Worm (Caenorhabditis elegans) whole organism, L3 larva: ENCODE measurements around the gene rpoa-12.

Experiments
- R02D3.7 ChIP-seq: fragments of 150-350 bp; optimal IDR thresholded peaks from 2 replicates; lab custom pipeline; 2014; ENCODE audit warnings: missing biosample characterization, missing genetic modification characterization
- ZK546.5 ChIP-seq: sonication (generic microtip); optimal IDR thresholded peaks from 2 replicates; lab custom pipeline; 2017; ENCODE audit warnings: missing biosample characterization, missing genetic modification characterization
- aly-2 ChIP-seq: fragments of 150-350 bp; optimal IDR thresholded peaks from 2 replicates; lab custom pipeline; 2014; ENCODE audit warnings: missing biosample characterization, missing genetic modification characterization
- ama-1 ChIP-seq: fragments of 150-350 bp; optimal IDR thresholded peaks from 2 replicates; lab custom pipeline; 2018
- ceh-16 ChIP-seq: sonication (generic microtip); optimal IDR thresholded peaks from 2 replicates; lab custom pipeline; 2017; ENCODE audit warnings: missing biosample characterization, missing genetic modification characterization
- ceh-82 ChIP-seq: fragments of 150-350 bp; optimal IDR thresholded peaks from 2 replicates; lab custom pipeline; 2014; ENCODE audit warnings: missing biosample characterization, missing genetic modification characterization
- ceh-9 ChIP-seq: sonication (generic microtip); optimal IDR thresholded peaks from 2 replicates; lab custom pipeline; 2018; ENCODE audit warnings: missing biosample characterization, missing genetic modification characterization
- daf-12 ChIP-seq: fragments of 150-350 bp; optimal IDR thresholded peaks from 2 replicates; lab custom pipeline; 2014; ENCODE audit warnings: missing biosample characterization, missing genetic modification reagents, missing genetic modification characterization
- egl-27 ChIP-seq: sonication (generic microtip); optimal IDR thresholded peaks from 4 replicates; lab custom pipeline; 2017; ENCODE audit warnings: missing biosample characterization, missing genetic modification reagents, missing genetic modification characterization
- egl-5 ChIP-seq: fragments of 150-350 bp; optimal IDR thresholded peaks from 2 replicates; lab custom pipeline; 2017; ENCODE audit warnings: missing biosample characterization, missing genetic modification reagents, missing genetic modification characterization, inconsistent platforms
- elt-3 ChIP-seq, 3 experiments: fragments of 150-350 bp in 1 of 3; sonication (generic microtip) in 2 of 3; optimal IDR thresholded peaks; 2 replicates in 2 of 3; 4 replicates in 1 of 3; lab custom pipeline; 2014 to 2017; ENCODE audit warnings: missing biosample characterization in 3 of 3, missing genetic modification characterization in 3 of 3
- eor-1 ChIP-seq, 2 experiments: fragments of 150-350 bp; optimal IDR thresholded peaks; 2 replicates each; lab custom pipeline; 2014 to 2018; ENCODE audit warnings: missing biosample characterization in 2 of 2, missing genetic modification characterization in 2 of 2
- fkh-10 ChIP-seq: sonication (generic microtip); optimal IDR thresholded peaks from 2 replicates; lab custom pipeline; 2017; ENCODE audit warnings: missing biosample characterization, missing genetic modification reagents, missing genetic modification characterization
- hmg-11 ChIP-seq: sonication (generic microtip); optimal IDR thresholded peaks from 2 replicates; lab custom pipeline; 2016; ENCODE audit warnings: missing genetic modification characterization, missing compliant biosample characterization
- lin-15B ChIP-seq: fragments of 150-350 bp; optimal IDR thresholded peaks from 2 replicates; lab custom pipeline; 2014; ENCODE audit warnings: missing biosample characterization, missing genetic modification characterization
- mml-1 ChIP-seq: fragments of 150-350 bp; sonication (generic microtip); optimal IDR thresholded peaks from 3 replicates; lab custom pipeline; 2014; ENCODE audit warnings: missing biosample characterization, missing genetic modification characterization
- nhr-11 ChIP-seq: fragments of 150-350 bp; optimal IDR thresholded peaks from 2 replicates; lab custom pipeline; 2014; ENCODE audit warnings: missing biosample characterization, missing genetic modification characterization
- nhr-12 ChIP-seq: fragments of 150-350 bp; optimal IDR thresholded peaks from 2 replicates; lab custom pipeline; 2014; ENCODE audit warnings: missing biosample characterization, missing genetic modification characterization
- nhr-23 ChIP-seq: fragments of 150-350 bp; optimal IDR thresholded peaks from 2 replicates; lab custom pipeline; 2014; ENCODE audit warnings: missing biosample characterization, missing genetic modification reagents, missing genetic modification characterization
- nhr-25 ChIP-seq: sonication (generic microtip); optimal IDR thresholded peaks from 2 replicates; lab custom pipeline; 2017; ENCODE audit warnings: missing biosample characterization, missing genetic modification characterization
- nhr-67 ChIP-seq: fragments of 150-350 bp; optimal IDR thresholded peaks from 2 replicates; lab custom pipeline; 2014; ENCODE audit warnings: missing biosample characterization, missing genetic modification characterization
- nhr-76 ChIP-seq: fragments of 150-350 bp; sonication (generic microtip); optimal IDR thresholded peaks from 5 replicates; lab custom pipeline; 2014; ENCODE audit warnings: missing biosample characterization, missing genetic modification characterization
- pha-4 ChIP-seq: fragments of 150-350 bp; optimal IDR thresholded peaks from 2 replicates; lab custom pipeline; 2014; ENCODE audit warnings: missing biosample characterization, missing genetic modification reagents, missing genetic modification characterization
- skn-1 ChIP-seq: fragments of 150-350 bp; optimal IDR thresholded peaks from 2 replicates; lab custom pipeline; 2014; ENCODE audit warnings: missing biosample characterization, missing genetic modification characterization
- tbx-2 ChIP-seq: sonication (generic microtip); optimal IDR thresholded peaks from 2 replicates; lab custom pipeline; 2016; ENCODE audit warnings: mild to moderate bottlenecking, missing genetic modification characterization, missing compliant biosample characterization
- unc-39 ChIP-seq: sonication (generic microtip); optimal IDR thresholded peaks from 4 replicates; lab custom pipeline; 2017; ENCODE audit warnings: missing biosample characterization, missing genetic modification characterization
- unc-62 ChIP-seq: fragments of 150-350 bp; sonication (generic microtip); optimal IDR thresholded peaks from 4 replicates; lab custom pipeline; 2014; ENCODE audit warnings: missing biosample characterization, missing genetic modification reagents, missing genetic modification characterization
- zag-1 ChIP-seq: fragments of 150-350 bp; optimal IDR thresholded peaks from 2 replicates; lab custom pipeline; 2014; ENCODE audit warnings: missing biosample characterization, missing genetic modification characterization
- ztf-11 ChIP-seq: fragments of 150-350 bp; optimal IDR thresholded peaks from 2 replicates; lab custom pipeline; 2014; ENCODE audit warnings: missing biosample characterization, missing genetic modification characterization
- ztf-4 ChIP-seq: fragments of 150-350 bp; optimal IDR thresholded peaks from 2 replicates; lab custom pipeline; 2014; ENCODE audit warnings: missing biosample characterization, missing genetic modification characterization

The rpoa-12 gene

DNA sequence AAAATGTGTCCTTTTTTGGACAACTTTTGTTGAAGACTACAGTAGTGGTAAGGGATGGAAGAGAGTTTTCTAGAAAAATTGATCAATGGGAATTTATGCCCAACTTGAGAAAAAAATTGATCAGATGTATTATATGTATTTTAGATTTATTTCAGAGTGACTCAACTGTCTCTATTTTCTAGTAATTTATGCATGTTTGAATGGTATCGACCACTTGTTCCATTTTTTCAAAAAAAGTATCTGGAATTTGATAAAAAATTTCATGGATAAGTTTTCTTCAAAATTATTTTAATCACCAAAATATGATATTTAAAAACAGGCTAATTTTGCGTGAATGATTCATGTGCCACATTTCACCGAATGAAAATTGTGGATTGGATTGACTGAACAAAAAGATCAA lies 31.3 kb downstream of the rpoa-12 start, which contains the start of gene C15H11.10:
TSS of gene C15H11.10 (plus strand) at position 301 of the 400 bp plus-strand sequence.
- TF ChIP-seq fkh-10 (GFP tag; lab: Kevin White, UChicago) (no peak), pha-4 (tag; lab: Kevin White, UChicago) (no peak), nhr-23 (tag; lab: Kevin White, UChicago) (no peak), hmg-11 (tag; lab: Kevin White, UChicago) (no peak), R02D3.7 (tag; lab: Kevin White, UChicago) (no peak), nhr-25 (tag; lab: Kevin White, UChicago) (no peak), ztf-4 (tag; lab: Kevin White, UChicago) (no peak), eor-1 (tag; optimal IDR thresholded peaks at IDR 0.05; lab: Kevin White, UChicago) (no peak), unc-62 (no peak), nhr-11 (no peak), ztf-11 (tag; lab: Kevin White, UChicago) (no peak), elt-3 (tag; optimal IDR thresholded peaks at IDR 0.05; lab: Kevin White, UChicago) (no peak), zag-1 (tag; lab: Kevin White, UChicago) (no peak), tbx-2 (tag; lab: Kevin White, UChicago) (no peak), lin-15B (tag; lab: Kevin White, UChicago) (no peak), mml-1 (tag; lab: Kevin White, UChicago) (no peak)
- TF ChIP-seq, all 47 proteins: peak for 0

DNA sequence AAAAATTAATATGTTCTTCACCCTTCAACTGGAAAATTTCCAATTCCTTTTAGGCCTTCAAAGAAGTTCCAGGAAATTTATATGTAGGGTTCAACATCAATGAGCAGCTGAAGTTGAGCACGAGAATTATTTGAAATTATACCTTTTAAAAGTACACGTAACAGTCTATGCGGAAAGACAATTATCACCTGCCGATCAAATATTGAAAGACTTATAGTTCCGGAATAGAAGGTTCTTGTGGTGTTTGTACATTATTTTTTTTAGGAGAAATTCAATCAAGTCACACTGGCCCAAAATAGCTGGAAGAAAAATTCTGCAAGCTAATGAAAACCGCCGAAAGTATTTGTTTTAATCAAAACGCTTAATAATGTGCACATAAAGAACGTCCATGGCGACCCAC lies 42.9 kb downstream of the rpoa-12 start:
- no peak for TF ChIP-seq ztf-4 (tag; lab: Kevin White, UChicago)
- TF ChIP-seq elt-3 (tag; optimal IDR thresholded peaks at IDR 0.05; lab: Kevin White, UChicago) = no peak
- TF ChIP-seq, all 47 proteins: peak for 0

DNA sequence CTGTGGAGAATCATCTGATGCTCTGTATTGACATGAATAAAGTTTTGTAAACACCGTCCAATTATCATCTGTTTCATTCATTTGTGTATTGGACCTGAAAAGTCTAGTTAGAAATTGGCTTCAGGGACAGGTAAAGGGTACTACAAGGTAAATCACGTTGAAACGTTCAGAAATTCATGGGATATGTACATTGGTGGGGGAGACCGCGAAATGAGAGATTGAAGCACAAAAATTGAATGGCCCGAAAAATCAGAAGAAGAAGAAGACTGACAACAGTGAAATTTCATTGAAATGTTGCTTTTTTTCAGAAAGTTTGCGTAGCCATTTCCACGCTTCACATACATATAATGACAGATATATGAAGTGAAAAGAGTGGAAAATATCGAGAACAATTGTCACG lies 44.1 kb downstream of the rpoa-12 start, which contains the start of gene npr-43:
TSS of gene npr-43 (minus strand) at position 101 of the 400 bp plus-strand sequence.
- no peak for TF ChIP-seq skn-1 (tag; lab: Kevin White, UChicago)
- TF ChIP-seq nhr-76 (tag; lab: Kevin White, UChicago) = no peak
- no peak for TF ChIP-seq egl-5 (tag; lab: Kevin White, UChicago)
- TF ChIP-seq daf-12 = no peak

DNA sequence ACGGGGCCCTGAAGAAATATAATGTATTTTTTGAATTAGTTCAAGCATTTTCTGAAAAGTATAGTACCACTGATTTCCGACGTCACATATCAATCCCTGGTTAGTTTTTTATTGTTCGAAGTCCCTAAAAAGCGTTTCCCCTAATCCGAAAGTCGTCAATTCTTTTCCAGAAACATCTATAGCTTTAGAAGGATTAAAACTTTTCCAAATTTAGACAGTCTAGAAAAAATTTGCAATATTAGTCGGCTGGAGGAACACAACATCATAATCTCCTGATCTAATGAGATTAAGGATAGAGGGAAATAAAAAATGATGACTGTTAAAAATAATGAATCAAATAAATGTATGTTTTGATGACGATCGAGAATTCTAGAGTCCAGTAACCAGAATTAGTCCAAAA lies 45.1 kb downstream of the rpoa-12 start:
- no peak for TF ChIP-seq ZK546.5 (tag; lab: Kevin White, UChicago)
- no peak for TF ChIP-seq nhr-67 (tag; lab: Kevin White, UChicago)
- no peak for TF ChIP-seq unc-39
- no peak for TF ChIP-seq lin-15B (tag; lab: Kevin White, UChicago)
- TF ChIP-seq aly-2 = no peak
- no peak for TF ChIP-seq hmg-11 (tag; lab: Kevin White, UChicago)
- no peak for TF ChIP-seq tbx-2 (tag; lab: Kevin White, UChicago)
- TF ChIP-seq nhr-12 (tag; lab: Kevin White, UChicago) = no peak
- TF ChIP-seq nhr-76 (tag; lab: Kevin White, UChicago) = no peak
- TF ChIP-seq ama-1 = no peak

DNA sequence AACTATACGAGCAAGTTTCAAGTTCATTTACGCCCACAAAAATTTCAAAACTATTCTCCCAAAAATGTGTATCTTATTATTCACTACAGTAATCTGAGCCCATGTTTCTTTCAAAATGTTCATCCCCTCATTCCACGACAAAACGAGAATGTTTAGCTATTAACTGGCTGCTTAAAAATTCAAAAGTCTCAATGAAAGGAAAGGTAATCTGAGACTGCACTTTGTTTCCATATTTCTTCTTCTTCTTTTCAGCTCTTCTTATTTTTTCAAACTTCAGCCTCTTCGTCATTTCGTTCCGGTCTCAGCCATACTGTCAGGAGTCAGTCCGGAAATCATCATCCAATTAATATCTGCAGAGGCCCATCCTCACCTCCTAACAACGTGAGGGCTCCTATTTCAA lies 50.3 kb downstream of the rpoa-12 start, which contains the start of gene unc-39:
TSS of gene unc-39 (plus strand) at position 301 of the 400 bp plus-strand sequence.
- TF ChIP-seq ceh-16 (tag; lab: Kevin White, UChicago) (no peak), ZK546.5 (tag; lab: Kevin White, UChicago) (no peak), ceh-9 (tag; lab: Kevin White, UChicago) (no peak), ceh-82 (no peak), fkh-10 (GFP tag; lab: Kevin White, UChicago) (no peak), egl-27 (tag; lab: Kevin White, UChicago) (no peak), aly-2 (no peak), ama-1 (no peak), nhr-25 (tag; lab: Kevin White, UChicago) (no peak), nhr-23 (tag; lab: Kevin White, UChicago) (no peak)
